Worm (Caenorhabditis elegans): Measurements from ENCODE around the gene ptl-1.

The ptl-1 gene

ce11 chrIII:790591-790990 is 25.6 kb downstream of the ptl-1 start:
- TF ChIP-seq ets-7 (tag; optimal IDR thresholded peaks at IDR 0.05) = no peak
- TF ChIP-seq pes-1 (GFP tag; IDR thresholded peaks at IDR 0.05) = no peak
- no peak for TF ChIP-seq ceh-36 (tag; optimal IDR thresholded peaks at IDR 0.05)
- TF ChIP-seq ama-1 (optimal IDR thresholded peaks at IDR 0.05) = no peak
- no peak for TF ChIP-seq hmbx-1 (tag; optimal IDR thresholded peaks at IDR 0.05)
- no peak for TF ChIP-seq hnd-1 (tag; optimal IDR thresholded peaks at IDR 0.05)
- no peak for TF ChIP-seq hmg-4 (GFP tag; optimal IDR thresholded peaks at IDR 0.05)
- no peak for TF ChIP-seq F13C5.2 (tag; optimal IDR thresholded peaks at IDR 0.05)
- TF ChIP-seq tra-4 (tag; optimal IDR thresholded peaks at IDR 0.05) = no peak
- TF ChIP-seq tbx-11 (GFP tag; IDR thresholded peaks at IDR 0.05) = no peak
- no peak for TF ChIP-seq scrt-1 (GFP tag; IDR thresholded peaks at IDR 0.05)
- no peak for TF ChIP-seq tbx-37 (GFP tag; conservative IDR thresholded peaks at IDR 0.05)
- no peak for TF ChIP-seq flt-1 (GFP tag; IDR thresholded peaks at IDR 0.05)
- TF ChIP-seq B0310.2 (tag; optimal IDR thresholded peaks at IDR 0.05) = no peak
- TF ChIP-seq sea-1 (GFP tag; conservative IDR thresholded peaks at IDR 0.05) = no peak
- TF ChIP-seq aly-1 (tag; optimal IDR thresholded peaks at IDR 0.05) = no peak
- no peak for TF ChIP-seq ceh-13 (GFP tag; optimal IDR thresholded peaks at IDR 0.05)

ce11 chrIII:793595-793994 is 28.6 kb downstream of the ptl-1 start, which contains the start of gene snt-2:
Gene snt-2, minus strand, starts transcription at chrIII:793733.
- no peak for TF ChIP-seq ama-1 (optimal IDR thresholded peaks at IDR 0.05)
- TF ChIP-seq sea-1 (GFP tag; conservative IDR thresholded peaks at IDR 0.05) = no peak
- peak; percentile 6 for TF ChIP-seq F13C5.2 (tag; optimal IDR thresholded peaks at IDR 0.05)
- TF ChIP-seq hmg-4 (GFP tag; optimal IDR thresholded peaks at IDR 0.05) = peak; percentile 12
- TF ChIP-seq hnd-1 (tag; optimal IDR thresholded peaks at IDR 0.05) = no peak
- no peak for TF ChIP-seq aly-1 (tag; optimal IDR thresholded peaks at IDR 0.05)
- TF ChIP-seq hmbx-1 (tag; optimal IDR thresholded peaks at IDR 0.05) = no peak
- no peak for TF ChIP-seq pes-1 (GFP tag; IDR thresholded peaks at IDR 0.05)
- TF ChIP-seq B0310.2 (tag; optimal IDR thresholded peaks at IDR 0.05) = no peak
- no peak for TF ChIP-seq tbx-37 (GFP tag; conservative IDR thresholded peaks at IDR 0.05)

- TF ChIP-seq hmbx-1 (tag; optimal IDR thresholded peaks at IDR 0.05) (no peak), B0310.2 (tag; optimal IDR thresholded peaks at IDR 0.05) (no peak), flt-1 (GFP tag; IDR thresholded peaks at IDR 0.05) (no peak), pes-1 (GFP tag; IDR thresholded peaks at IDR 0.05) (no peak), tbx-11 (GFP tag; IDR thresholded peaks at IDR 0.05) (no peak), ets-7 (tag; optimal IDR thresholded peaks at IDR 0.05) (no peak), scrt-1 (GFP tag; IDR thresholded peaks at IDR 0.05) (no peak), tbx-37 (GFP tag; conservative IDR thresholded peaks at IDR 0.05) (no peak), ceh-36 (tag; optimal IDR thresholded peaks at IDR 0.05) (no peak), hmg-4 (GFP tag; optimal IDR thresholded peaks at IDR 0.05) (no peak), hnd-1 (tag; optimal IDR thresholded peaks at IDR 0.05) (no peak), sea-1 (GFP tag; conservative IDR thresholded peaks at IDR 0.05) (no peak), tra-4 (tag; optimal IDR thresholded peaks at IDR 0.05) (no peak), ceh-13 (GFP tag; optimal IDR thresholded peaks at IDR 0.05) (no peak), F13C5.2 (tag; optimal IDR thresholded peaks at IDR 0.05) (no peak), ama-1 (optimal IDR thresholded peaks at IDR 0.05) (no peak), aly-1 (tag; optimal IDR thresholded peaks at IDR 0.05) (no peak)
These were observed 29.0 kb downstream of the ptl-1 start, which contains the start of gene rps-29 for ce11 chrIII:794000-794399. Gene rps-29, plus strand, starts transcription at chrIII:794300.

ce11 chrIII:794984-795596 is 30.1 kb downstream of the ptl-1 start, which contains the start of gene trpp-11:
Gene trpp-11, plus strand, starts transcription at chrIII:795136.
- no peak for TF ChIP-seq hmg-4 (GFP tag; optimal IDR thresholded peaks at IDR 0.05)
- no peak for TF ChIP-seq flt-1 (GFP tag; IDR thresholded peaks at IDR 0.05)
- no peak for TF ChIP-seq tbx-37 (GFP tag; conservative IDR thresholded peaks at IDR 0.05)
- no peak for TF ChIP-seq tra-4 (tag; optimal IDR thresholded peaks at IDR 0.05)

- TF ChIP-seq hnd-1 (tag; optimal IDR thresholded peaks at IDR 0.05) (no peak), ama-1 (optimal IDR thresholded peaks at IDR 0.05) (no peak), ceh-13 (GFP tag; optimal IDR thresholded peaks at IDR 0.05) (no peak), ceh-36 (tag; optimal IDR thresholded peaks at IDR 0.05) (no peak), flt-1 (GFP tag; IDR thresholded peaks at IDR 0.05) (no peak), B0310.2 (tag; optimal IDR thresholded peaks at IDR 0.05) (no peak), tbx-37 (GFP tag; conservative IDR thresholded peaks at IDR 0.05) (no peak), hmbx-1 (tag; optimal IDR thresholded peaks at IDR 0.05) (no peak)
These were observed 32.5 kb downstream of the ptl-1 start for ce11 chrIII:797507-797906.

- TF ChIP-seq flt-1 (GFP tag; IDR thresholded peaks at IDR 0.05) (no peak), B0310.2 (tag; optimal IDR thresholded peaks at IDR 0.05) (no peak), hmbx-1 (tag; optimal IDR thresholded peaks at IDR 0.05) (no peak), ama-1 (optimal IDR thresholded peaks at IDR 0.05) (no peak), tbx-11 (GFP tag; IDR thresholded peaks at IDR 0.05) (no peak), ceh-13 (GFP tag; optimal IDR thresholded peaks at IDR 0.05) (no peak), ceh-36 (tag; optimal IDR thresholded peaks at IDR 0.05) (no peak), pes-1 (GFP tag; IDR thresholded peaks at IDR 0.05) (no peak), aly-1 (tag; optimal IDR thresholded peaks at IDR 0.05) (no peak)
These were observed 37.1 kb downstream of the ptl-1 start for ce11 chrIII:802041-802440.

- no peak for TF ChIP-seq scrt-1 (GFP tag; IDR thresholded peaks at IDR 0.05)
- no peak for TF ChIP-seq ceh-36 (tag; optimal IDR thresholded peaks at IDR 0.05)
- no peak for TF ChIP-seq ets-7 (tag; optimal IDR thresholded peaks at IDR 0.05)
- TF ChIP-seq hmbx-1 (tag; optimal IDR thresholded peaks at IDR 0.05) = no peak
These were observed 46.6 kb downstream of the ptl-1 start, which contains the start of gene daf-7 for ce11 chrIII:811544-811943. Gene daf-7, plus strand, starts transcription at chrIII:811844.

ce11 chrIII:815845-816244 is 50.9 kb downstream of the ptl-1 start, which contains the start of gene dac-1:
Gene dac-1, plus strand, starts transcription at chrIII:816145.
- TF ChIP-seq scrt-1 (GFP tag; IDR thresholded peaks at IDR 0.05) = no peak
- TF ChIP-seq tbx-11 (GFP tag; IDR thresholded peaks at IDR 0.05) = no peak
- no peak for TF ChIP-seq ama-1 (optimal IDR thresholded peaks at IDR 0.05)
- TF ChIP-seq ceh-13 (GFP tag; optimal IDR thresholded peaks at IDR 0.05) = no peak
- TF ChIP-seq tbx-37 (GFP tag; conservative IDR thresholded peaks at IDR 0.05) = no peak
- TF ChIP-seq ets-7 (tag; optimal IDR thresholded peaks at IDR 0.05) = no peak
- no peak for TF ChIP-seq F13C5.2 (tag; optimal IDR thresholded peaks at IDR 0.05)
- no peak for TF ChIP-seq hmbx-1 (tag; optimal IDR thresholded peaks at IDR 0.05)
- no peak for TF ChIP-seq flt-1 (GFP tag; IDR thresholded peaks at IDR 0.05)
- TF ChIP-seq aly-1 (tag; optimal IDR thresholded peaks at IDR 0.05) = no peak
- no peak for TF ChIP-seq sea-1 (GFP tag; conservative IDR thresholded peaks at IDR 0.05)
- TF ChIP-seq hnd-1 (tag; optimal IDR thresholded peaks at IDR 0.05) = no peak
- no peak for TF ChIP-seq tra-4 (tag; optimal IDR thresholded peaks at IDR 0.05)
- no peak for TF ChIP-seq hmg-4 (GFP tag; optimal IDR thresholded peaks at IDR 0.05)
- no peak for TF ChIP-seq pes-1 (GFP tag; IDR thresholded peaks at IDR 0.05)

Measured in whole organism, early embryonic.